Worm (Caenorhabditis elegans) whole organism, young adult: ENCODE measurements around the gene otpl-7.
A peak's percentile ranks its signal among the peaks of the same experiment; 100 is the strongest.

Experiments used
- B0019.2 ChIP-seq: fragments of 200-800 bp; sonication (Bioruptor generic); conservative IDR thresholded peaks from 2 replicates; pipeline ENCODE4 v1.3.6; 2022; ENCODE audit warnings: missing genetic modification reagents, missing genetic modification characterization, missing compliant biosample characterization
- C06A6.2 ChIP-seq: fragments of 200-800 bp; sonication (Bioruptor generic); conservative IDR thresholded peaks from 2 replicates; pipeline ENCODE4 v1.3.6; 2022; ENCODE audit warnings: missing genetic modification characterization, missing compliant biosample characterization
- F39B2.1 ChIP-seq: fragments of 200-800 bp; sonication (Bioruptor generic); IDR thresholded peaks from 2 replicates; pipeline ENCODE4 v1.3.6; 2022; ENCODE audit warnings: missing genetic modification reagents, missing genetic modification characterization, missing compliant biosample characterization
- F55B11.4 ChIP-seq: sonication (generic microtip); optimal IDR thresholded peaks from 2 replicates; lab custom pipeline; 2016; ENCODE audit warnings: missing compliant biosample characterization, missing genetic modification characterization, borderline replicate concordance; ENCODE audit not compliant: insufficient read depth
- F57C9.4 ChIP-seq: sonication (generic microtip); optimal IDR thresholded peaks from 2 replicates; lab custom pipeline; 2017; ENCODE audit warnings: mild to moderate bottlenecking, missing genetic modification characterization, missing compliant biosample characterization
- Y79H2A.3 ChIP-seq: fragments of 200-800 bp; sonication (Bioruptor generic); conservative IDR thresholded peaks from 2 replicates; pipeline ENCODE4 v1.3.6; 2022; ENCODE audit warnings: missing genetic modification reagents, missing genetic modification characterization, missing compliant biosample characterization
- Y95B8A.8 ChIP-seq: fragments of 200-800 bp; sonication (Bioruptor generic); IDR thresholded peaks from 2 replicates; pipeline ENCODE4 v1.3.6; 2022; ENCODE audit warnings: missing genetic modification reagents, missing genetic modification characterization, missing compliant biosample characterization
- akir-1 ChIP-seq: fragments of 200-800 bp; sonication (Bioruptor generic); optimal IDR thresholded peaks from 2 replicates; lab custom pipeline; 2018; ENCODE audit warnings: mild to moderate bottlenecking, missing genetic modification characterization, moderate library complexity, missing compliant biosample characterization
- aptf-2 ChIP-seq: fragments of 200-800 bp; sonication (Bioruptor generic); conservative IDR thresholded peaks from 2 replicates; pipeline ENCODE4 v1.3.6; 2022; ENCODE audit warnings: missing genetic modification reagents, missing genetic modification characterization, missing compliant biosample characterization
- athp-1 ChIP-seq: sonication (generic microtip); optimal IDR thresholded peaks from 2 replicates; lab custom pipeline; 2017; ENCODE audit warnings: mild to moderate bottlenecking, missing genetic modification characterization, missing compliant biosample characterization
- attf-5 ChIP-seq: fragments of 200-800 bp; sonication (Bioruptor generic); optimal IDR thresholded peaks from 2 replicates; lab custom pipeline; 2018; ENCODE audit warnings: mild to moderate bottlenecking, missing genetic modification characterization, missing compliant biosample characterization
- bed-1 ChIP-seq: fragments of 200-800 bp; sonication (Bioruptor generic); IDR thresholded peaks from 2 replicates; pipeline ENCODE4 v1.3.6; 2022; ENCODE audit warnings: missing genetic modification reagents, missing genetic modification characterization, missing compliant biosample characterization
- bed-2 ChIP-seq: fragments of 200-800 bp; sonication (Bioruptor generic); IDR thresholded peaks from 2 replicates; pipeline ENCODE4 v1.3.6; 2022; ENCODE audit warnings: missing genetic modification reagents, missing genetic modification characterization, missing compliant biosample characterization
- cebp-2 ChIP-seq: fragments of 200-800 bp; sonication (Bioruptor generic); IDR thresholded peaks from 2 replicates; pipeline ENCODE4 v1.3.6; 2022; ENCODE audit warnings: missing genetic modification characterization, missing compliant biosample characterization
- ceh-100 ChIP-seq: fragments of 200-800 bp; sonication (Bioruptor generic); IDR thresholded peaks from 2 replicates; pipeline ENCODE4 v1.3.6; 2022; ENCODE audit warnings: missing genetic modification reagents, missing genetic modification characterization, missing compliant biosample characterization
- ceh-91 ChIP-seq: fragments of 200-800 bp; sonication (Bioruptor generic); IDR thresholded peaks from 2 replicates; pipeline ENCODE4 v1.3.6; 2022; ENCODE audit warnings: missing genetic modification reagents, missing genetic modification characterization, missing compliant biosample characterization
- chd-7 ChIP-seq: sonication (generic microtip); optimal IDR thresholded peaks from 2 replicates; lab custom pipeline; 2016; ENCODE audit warnings: mild to moderate bottlenecking, missing genetic modification characterization, moderate library complexity, missing compliant biosample characterization
- dpl-1 ChIP-seq: fragments of 150-350 bp; optimal IDR thresholded peaks from 2 replicates; lab custom pipeline; 2014; ENCODE audit warnings: missing biosample characterization, missing genetic modification reagents, missing genetic modification characterization
- egl-44 ChIP-seq: fragments of 200-800 bp; sonication (Bioruptor generic); IDR thresholded peaks from 2 replicates; pipeline ENCODE4 v1.3.6; 2022; ENCODE audit warnings: missing genetic modification reagents, missing genetic modification characterization, missing compliant biosample characterization
- gei-17 ChIP-seq: fragments of 200-800 bp; sonication (Bioruptor generic); optimal IDR thresholded peaks from 2 replicates; lab custom pipeline; 2018; ENCODE audit warnings: mild to moderate bottlenecking, missing genetic modification characterization, missing compliant biosample characterization
- him-1 ChIP-seq: sonication (generic microtip); optimal IDR thresholded peaks from 2 replicates; lab custom pipeline; 2016; ENCODE audit warnings: missing genotype, missing genetic modification reagents, missing genetic modification characterization, missing compliant biosample characterization
- hmg-1.2 ChIP-seq: fragments of 200-800 bp; sonication (Bioruptor generic); IDR thresholded peaks from 2 replicates; pipeline ENCODE4 v1.3.6; 2022; ENCODE audit warnings: missing genetic modification reagents, missing genetic modification characterization, missing compliant biosample characterization
- hmg-20 ChIP-seq: fragments of 200-800 bp; sonication (Bioruptor generic); IDR thresholded peaks from 2 replicates; pipeline ENCODE4 v1.3.6; 2022; ENCODE audit warnings: missing genetic modification reagents, missing genetic modification characterization, missing compliant biosample characterization
- lin-40 ChIP-seq: sonication (generic microtip); optimal IDR thresholded peaks from 2 replicates; lab custom pipeline; 2016; ENCODE audit warnings: missing genetic modification characterization, mild to moderate bottlenecking, missing compliant biosample characterization, missing genotype, missing genetic modification reagents
- lin-54 ChIP-seq: fragments of 200-800 bp; sonication (Bioruptor generic); optimal IDR thresholded peaks from 2 replicates; lab custom pipeline; 2018; ENCODE audit warnings: mild to moderate bottlenecking, missing genetic modification characterization, missing compliant biosample characterization
- lsl-1 ChIP-seq: fragments of 200-800 bp; sonication (Bioruptor generic); optimal IDR thresholded peaks from 2 replicates; lab custom pipeline; 2018; ENCODE audit warnings: mild to moderate bottlenecking, missing genetic modification characterization, moderate library complexity, missing compliant biosample characterization
- lsy-27 ChIP-seq: sonication (generic microtip); optimal IDR thresholded peaks from 2 replicates; lab custom pipeline; 2017; ENCODE audit warnings: missing genetic modification characterization, mild to moderate bottlenecking, missing compliant biosample characterization, antibody characterized with exemption, missing genotype, borderline replicate concordance; ENCODE audit not compliant: insufficient read depth
- madf-6 ChIP-seq: fragments of 200-800 bp; sonication (Bioruptor generic); IDR thresholded peaks from 2 replicates; pipeline ENCODE4 v1.3.6; 2022; ENCODE audit warnings: missing genetic modification reagents, missing genetic modification characterization, missing compliant biosample characterization
- mel-28 ChIP-seq: sonication (generic microtip); optimal IDR thresholded peaks from 2 replicates; lab custom pipeline; 2016; ENCODE audit warnings: borderline replicate concordance, mild to moderate bottlenecking, missing genetic modification characterization, missing compliant biosample characterization
- nhr-120 ChIP-seq: fragments of 200-800 bp; sonication (Bioruptor generic); IDR thresholded peaks from 2 replicates; pipeline ENCODE4 v1.3.6; 2022; ENCODE audit warnings: missing genetic modification characterization, missing compliant biosample characterization
- nhr-80 ChIP-seq: sonication (generic microtip); optimal IDR thresholded peaks from 2 replicates; lab custom pipeline; 2016; ENCODE audit warnings: missing genetic modification characterization, missing compliant biosample characterization
- rcor-1 ChIP-seq: fragments of 200-800 bp; sonication (Bioruptor generic); IDR thresholded peaks from 2 replicates; pipeline ENCODE4 v1.3.6; 2022; ENCODE audit warnings: missing genetic modification reagents, missing genetic modification characterization, missing compliant biosample characterization
- rec-8 ChIP-seq, 2 experiments: sonication (generic microtip); optimal IDR thresholded peaks; 2 replicates each; lab custom pipeline; 2016; ENCODE audit warnings: mild to moderate bottlenecking in 2 of 2, missing genetic modification characterization in 2 of 2, missing genetic modification reagents in 2 of 2, missing genotype in 2 of 2, missing biosample characterization in 1 of 2, missing compliant biosample characterization in 1 of 2, moderate library complexity in 1 of 2
- repo-1 ChIP-seq: sonication (generic microtip); optimal IDR thresholded peaks from 2 replicates; lab custom pipeline; 2017; ENCODE audit warnings: mild to moderate bottlenecking, missing genetic modification characterization, missing compliant biosample characterization
- sea-2 ChIP-seq: fragments of 200-800 bp; sonication (Bioruptor generic); IDR thresholded peaks from 2 replicates; pipeline ENCODE4 v1.3.6; 2022; ENCODE audit warnings: missing genetic modification characterization, missing compliant biosample characterization
- snpc-4 ChIP-seq, 5 experiments: fragments of 150-350 bp in 1 of 5; sonication (generic microtip) in 4 of 5; optimal IDR thresholded peaks; 2 replicates each; lab custom pipeline; 2014 to 2018; ENCODE audit warnings: missing genetic modification characterization in 5 of 5, missing biosample characterization in 3 of 5, antibody characterized with exemption in 2 of 5, mild to moderate bottlenecking in 2 of 5, missing compliant biosample characterization in 2 of 5, missing genotype in 2 of 5, moderate library complexity in 2 of 5, missing genetic modification reagents in 1 of 5
- unc-62 ChIP-seq: fragments of 150-350 bp; optimal IDR thresholded peaks from 2 replicates; lab custom pipeline; 2014; ENCODE audit warnings: missing biosample characterization, missing genetic modification reagents, missing genetic modification characterization
- zfh-2 ChIP-seq: fragments of 200-800 bp; sonication (Bioruptor generic); conservative IDR thresholded peaks from 2 replicates; pipeline ENCODE4 v1.3.6; 2022; ENCODE audit warnings: missing genetic modification reagents, missing genetic modification characterization, missing compliant biosample characterization
- ztf-22 ChIP-seq: fragments of 200-800 bp; sonication (Bioruptor generic); optimal IDR thresholded peaks from 2 replicates; lab custom pipeline; 2018; ENCODE audit warnings: mild to moderate bottlenecking, missing genetic modification characterization, moderate library complexity, missing compliant biosample characterization
- ztf-25 ChIP-seq: fragments of 200-800 bp; sonication (Bioruptor generic); IDR thresholded peaks from 2 replicates; pipeline ENCODE4 v1.3.6; 2022; ENCODE audit warnings: missing genetic modification reagents, missing genetic modification characterization, missing compliant biosample characterization
- ztf-28 ChIP-seq: fragments of 200-800 bp; sonication (Bioruptor generic); IDR thresholded peaks from 2 replicates; pipeline ENCODE4 v1.3.6; 2022; ENCODE audit warnings: missing genetic modification reagents, missing genetic modification characterization, missing compliant biosample characterization
- ztf-6 ChIP-seq: fragments of 200-800 bp; sonication (Bioruptor generic); IDR thresholded peaks from 2 replicates; pipeline ENCODE4 v1.3.6; 2022; ENCODE audit warnings: missing genetic modification reagents, missing genetic modification characterization, missing compliant biosample characterization

otpl-7 gene

DNA sequence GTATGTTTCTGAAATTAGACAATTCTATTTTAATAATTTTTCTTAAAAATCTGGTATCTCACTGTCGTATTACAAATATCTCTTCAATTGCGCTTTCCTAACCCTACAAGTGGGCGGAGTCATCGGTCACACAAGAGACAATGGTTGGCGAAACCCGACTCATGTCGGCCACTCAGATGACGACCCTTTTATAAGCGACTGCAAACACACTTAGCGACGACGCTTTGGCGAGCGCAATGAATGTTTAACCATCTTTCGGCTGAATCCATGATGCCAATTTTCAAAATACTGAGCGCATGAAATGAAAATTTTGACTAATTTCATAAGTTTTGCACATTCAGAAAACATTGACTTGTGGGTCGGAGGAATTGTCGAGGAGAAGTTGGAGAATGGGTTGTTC, 21.0 kb upstream of the otpl-7 start (continued):
- TF ChIP-seq rec-8 (tag; optimal IDR thresholded peaks at IDR 0.05; lab: Kevin White, UChicago): peak; percentile 96 to 99
- peak; percentile 100 for TF ChIP-seq egl-44 (GFP tag; lab: Robert Waterston, UW)
- TF ChIP-seq bed-1 (GFP tag; lab: Robert Waterston, UW): peak; percentile 99
- peak; percentile 28 for TF ChIP-seq unc-62 (GFP tag; lab: Kevin White, UChicago)
- peak; percentile 95 for TF ChIP-seq lin-40 (tag; lab: Kevin White, UChicago)
- TF ChIP-seq Y79H2A.3: peak; percentile 98
- peak; percentile 93 for TF ChIP-seq bed-2
- TF ChIP-seq B0019.2 (GFP tag; lab: Robert Waterston, UW): peak; percentile 92
- TF ChIP-seq ztf-22: peak; percentile 99
- peak; percentile 78 for TF ChIP-seq ceh-91
- peak; percentile 93 for TF ChIP-seq C06A6.2 (GFP tag; lab: Robert Waterston, UW)
- TF ChIP-seq aptf-2 (GFP tag; lab: Robert Waterston, UW): peak; percentile 89
- peak; percentile 82 for TF ChIP-seq lsl-1
- TF ChIP-seq athp-1 (tag; lab: Kevin White, UChicago): peak; percentile 100
- TF ChIP-seq hmg-1.2 (GFP tag; lab: Robert Waterston, UW): peak; percentile 99
- TF ChIP-seq nhr-80 (tag; lab: Kevin White, UChicago): peak; percentile 68
- TF ChIP-seq F39B2.1: peak; percentile 97
- TF ChIP-seq zfh-2 (GFP tag; lab: Robert Waterston, UW): no peak
- peak; percentile 100 for TF ChIP-seq ztf-25 (GFP tag; lab: Robert Waterston, UW)
- peak; percentile 99 for TF ChIP-seq F57C9.4 (tag; lab: Kevin White, UChicago)
- peak; percentile 92 for TF ChIP-seq ztf-6 (GFP tag; lab: Robert Waterston, UW)
- peak; percentile 62 for TF ChIP-seq lsy-27 (tag; lab: Kevin White, UChicago)
- peak; percentile 100 for TF ChIP-seq repo-1 (tag; lab: Kevin White, UChicago)
- peak; percentile 94 for TF ChIP-seq mel-28 (tag; lab: Kevin White, UChicago)
- peak; percentile 97 for TF ChIP-seq lin-54 (GFP tag; lab: Kevin White, UChicago)
- peak; percentile 99 for TF ChIP-seq Y95B8A.8 (GFP tag; lab: Robert Waterston, UW)
- TF ChIP-seq sea-2 (GFP tag; lab: Robert Waterston, UW): peak; percentile 99
- TF ChIP-seq ceh-100 (GFP tag; lab: Robert Waterston, UW): peak; percentile 91
- TF ChIP-seq chd-7 (tag; lab: Kevin White, UChicago): peak; percentile 100
- peak; percentile 100 for TF ChIP-seq him-1 (tag; lab: Kevin White, UChicago)
- TF ChIP-seq, all 124 proteins: peak for 121

- no peak for TF ChIP-seq lsy-27 (tag; lab: Kevin White, UChicago)
- TF ChIP-seq B0019.2 (GFP tag; lab: Robert Waterston, UW): no peak
- TF ChIP-seq ztf-28 (GFP tag; lab: Robert Waterston, UW): no peak
- no peak for TF ChIP-seq F55B11.4 (tag; lab: Kevin White, UChicago)
- no peak for TF ChIP-seq snpc-4 (GFP tag; optimal IDR thresholded peaks at IDR 0.05; lab: Kevin White, UChicago)
- TF ChIP-seq snpc-4 (tag; optimal IDR thresholded peaks at IDR 0.05; lab: Kevin White, UChicago): no peak
- no peak for TF ChIP-seq bed-1 (GFP tag; lab: Robert Waterston, UW)
- TF ChIP-seq dpl-1 (GFP tag; lab: Kevin White, UChicago): no peak
- TF ChIP-seq zfh-2 (GFP tag; lab: Robert Waterston, UW): no peak
- TF ChIP-seq cebp-2: no peak
- TF ChIP-seq hmg-20: no peak
- TF ChIP-seq attf-5 (GFP tag; lab: Kevin White, UChicago): no peak
- no peak for TF ChIP-seq unc-62 (GFP tag; lab: Kevin White, UChicago)
- TF ChIP-seq gei-17: no peak
- no peak for TF ChIP-seq akir-1
- TF ChIP-seq madf-6 (GFP tag; lab: Robert Waterston, UW): no peak
- no peak for TF ChIP-seq nhr-120 (GFP tag; lab: Robert Waterston, UW)
- no peak for TF ChIP-seq rcor-1 (GFP tag; lab: Robert Waterston, UW)
These were observed 14.0 kb upstream of the otpl-7 start, which contains the start of gene ZK994.6 for ce11 chrV:8507324-8507723. Gene ZK994.6, minus strand, starts transcription at chrV:8507424.
